Fruit fly (Drosophila melanogaster) Kc167 (cell line): ENCODE results near the gene emc.

Source experiments
- Myc ChIP-seq: fragments of >200 bp; optimal IDR thresholded peaks from 2 replicates; lab custom pipeline; 2017; ENCODE audit warnings: missing external identifiers
- h ChIP-seq: fragments of >200 bp; optimal IDR thresholded peaks from 3 replicates; lab custom pipeline; 2018; ENCODE audit warnings: missing external identifiers
- insv ChIP-seq: fragments of >200 bp; optimal IDR thresholded peaks from 3 replicates; lab custom pipeline; 2018; ENCODE audit warnings: missing external identifiers
- psq ChIP-seq: fragments of >200 bp; optimal IDR thresholded peaks from 2 replicates; lab custom pipeline; 2017; ENCODE audit warnings: missing external identifiers
- ttk ChIP-seq: sonication (Bioruptor generic); optimal IDR thresholded peaks from 2 replicates; lab custom pipeline; 2017; ENCODE audit warnings: missing external identifiers

DNA sequence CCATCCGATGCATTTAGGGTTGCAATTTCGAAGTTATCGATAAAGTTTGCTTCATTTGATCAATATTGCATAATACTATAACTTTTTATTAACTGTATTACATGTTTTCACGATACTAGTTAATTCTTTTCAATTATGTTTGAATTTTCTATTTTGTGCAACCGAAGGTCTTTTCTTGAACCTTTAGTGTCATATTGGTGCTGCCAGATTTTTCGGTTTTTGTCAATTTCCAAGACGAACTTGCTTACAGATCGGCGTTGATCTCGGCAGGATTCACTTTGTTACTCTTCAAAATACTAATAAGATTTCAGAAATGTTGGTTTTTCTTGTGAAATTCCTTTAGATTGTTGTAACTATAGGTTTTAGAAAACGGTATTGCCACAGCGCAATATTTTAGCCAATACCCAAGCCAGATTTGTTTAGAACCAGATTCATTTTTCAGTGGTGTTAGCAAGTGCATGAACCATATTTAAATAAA lies 38.8 kb upstream of the emc start, which contains the start of gene CkIIalpha-i3:
- no peak for TF ChIP-seq h (lab: Kevin White, UChicago)
- TF ChIP-seq psq (lab: Kevin White, UChicago): no peak
- no peak for TF ChIP-seq ttk (lab: Kevin White, UChicago)
- TF ChIP-seq insv (lab: Kevin White, UChicago): no peak
- TF ChIP-seq Myc (lab: Kevin White, UChicago): no peak
